Worm (Caenorhabditis elegans) whole organism, L2 larva: ENCODE measurements around the gene srx-19.

Experiments
- F13H6.1 ChIP-seq: sonication (generic microtip); optimal IDR thresholded peaks from 2 replicates; lab custom pipeline; 2016; ENCODE audit warnings: missing genetic modification characterization, missing compliant biosample characterization
- R02D3.7 ChIP-seq: fragments of 150-350 bp; optimal IDR thresholded peaks from 2 replicates; lab custom pipeline; 2014; ENCODE audit warnings: missing biosample characterization, missing genetic modification characterization
- ama-1 ChIP-seq: fragments of 150-350 bp; optimal IDR thresholded peaks from 2 replicates; lab custom pipeline; 2018; ENCODE audit warnings: inconsistent platforms
- egl-27 ChIP-seq: sonication (generic microtip); optimal IDR thresholded peaks from 3 replicates; lab custom pipeline; 2017; ENCODE audit warnings: missing biosample characterization, missing genetic modification reagents, missing genetic modification characterization
- fos-1 ChIP-seq: fragments of 150-350 bp; optimal IDR thresholded peaks from 2 replicates; lab custom pipeline; 2014; ENCODE audit warnings: missing biosample characterization, missing genetic modification characterization
- lsy-2 ChIP-seq, 2 experiments: fragments of 150-350 bp in 1 of 2; sonication (generic microtip) in 1 of 2; optimal IDR thresholded peaks; 2 replicates each; lab custom pipeline; 2014 to 2017; ENCODE audit warnings: missing biosample characterization in 2 of 2, missing genetic modification characterization in 2 of 2
- nhr-11 ChIP-seq: fragments of 150-350 bp; optimal IDR thresholded peaks from 2 replicates; lab custom pipeline; 2014; ENCODE audit warnings: missing biosample characterization, missing genetic modification characterization
- nhr-25 ChIP-seq: fragments of 150-350 bp; sonication (generic microtip); optimal IDR thresholded peaks from 3 replicates; lab custom pipeline; 2014; ENCODE audit warnings: missing biosample characterization, missing genetic modification characterization
- unc-55 ChIP-seq: fragments of 150-350 bp; sonication (generic microtip); optimal IDR thresholded peaks from 3 replicates; lab custom pipeline; 2014; ENCODE audit warnings: missing biosample characterization, missing genetic modification reagents, missing genetic modification characterization
- unc-62 ChIP-seq: fragments of 150-350 bp; optimal IDR thresholded peaks from 2 replicates; lab custom pipeline; 2014; ENCODE audit warnings: missing biosample characterization, missing genetic modification reagents, missing genetic modification characterization
- zag-1 ChIP-seq: fragments of 150-350 bp; optimal IDR thresholded peaks from 2 replicates; lab custom pipeline; 2014; ENCODE audit warnings: missing biosample characterization, missing genetic modification characterization
- ztf-11 ChIP-seq: sonication (generic microtip); optimal IDR thresholded peaks from 2 replicates; lab custom pipeline; 2017; ENCODE audit warnings: missing biosample characterization, missing genetic modification characterization
- ztf-4 ChIP-seq: fragments of 150-350 bp; optimal IDR thresholded peaks from 2 replicates; lab custom pipeline; 2014; ENCODE audit warnings: missing biosample characterization, missing genetic modification characterization

DNA sequence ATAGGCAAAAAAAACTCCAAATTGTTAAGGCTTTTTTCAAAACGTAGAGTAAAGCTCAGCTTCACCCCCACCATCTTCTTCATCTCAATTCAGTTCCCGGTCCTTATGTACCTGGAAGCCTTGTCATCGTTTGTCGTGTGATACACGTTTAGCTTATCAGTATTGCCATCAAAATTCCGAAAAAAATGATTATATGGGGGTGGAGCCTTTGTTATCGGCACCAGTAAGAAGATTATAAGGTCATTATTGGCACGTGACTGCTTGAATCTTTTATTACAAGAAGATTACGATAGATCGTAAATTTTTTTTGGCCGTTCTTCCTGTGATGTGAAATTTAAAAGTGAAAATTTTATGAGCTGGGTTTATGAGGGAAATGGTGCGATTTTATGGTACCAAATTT, 7.4 kb downstream of the srx-19 start:
- no peak for TF ChIP-seq ama-1 (lab: Kevin White, UChicago)
- no peak for TF ChIP-seq nhr-25 (tag; lab: Kevin White, UChicago)
- no peak for TF ChIP-seq unc-62 (GFP tag; lab: Kevin White, UChicago)
- TF ChIP-seq lsy-2 (tag; optimal IDR thresholded peaks at IDR 0.05; lab: Kevin White, UChicago) = no peak
- peak; percentile 87 for TF ChIP-seq fos-1 (tag; lab: Kevin White, UChicago)
- TF ChIP-seq egl-27 (tag; lab: Kevin White, UChicago) = no peak
- no peak for TF ChIP-seq unc-55 (GFP tag; lab: Kevin White, UChicago)
- no peak for TF ChIP-seq R02D3.7 (tag; lab: Kevin White, UChicago)
- TF ChIP-seq nhr-11 (tag; lab: Kevin White, UChicago) = no peak
- no peak for TF ChIP-seq ztf-4 (tag; lab: Kevin White, UChicago)
- TF ChIP-seq F13H6.1 = peak; percentile 0
- TF ChIP-seq ztf-11 (tag; lab: Kevin White, UChicago) = no peak
- TF ChIP-seq zag-1 (tag; lab: Kevin White, UChicago) = no peak
